Fruit fly (Drosophila melanogaster) whole organism, embryonic: ENCODE results near the gene CG17625.

Experiments used
- Asciz ChIP-seq: fragments of 200-800 bp; sonication (Bioruptor generic); optimal IDR thresholded peaks from 2 replicates; lab custom pipeline; 2017; ENCODE audit warnings: missing biosample characterization, mild to moderate bottlenecking, missing genetic modification characterization, missing genetic modification reagents
- Atf3 ChIP-seq: fragments of 200-800 bp; sonication (Bioruptor generic); optimal IDR thresholded peaks from 3 replicates; lab custom pipeline; 2016; ENCODE audit warnings: missing biosample characterization, missing genetic modification characterization
- B-H1 ChIP-seq: fragments of 200-800 bp; sonication (Bioruptor generic); IDR thresholded peaks from 3 replicates; pipeline ENCODE4 v1.3.6; 2022; ENCODE audit warnings: missing biosample characterization, missing genetic modification characterization
- BEAF-32 ChIP-seq: fragments of 200-800 bp; sonication (Bioruptor generic); optimal IDR thresholded peaks from 3 replicates; lab custom pipeline; 2017; ENCODE audit warnings: missing biosample characterization, missing genetic modification characterization, mild to moderate bottlenecking, moderate library complexity, missing genetic modification reagents
- CG11398 ChIP-seq: fragments of 200-800 bp; sonication (Bioruptor generic); optimal IDR thresholded peaks from 2 replicates; lab custom pipeline; 2016; ENCODE audit warnings: missing biosample characterization, missing genetic modification characterization
- CG12104 ChIP-seq: fragments of 200-800 bp; sonication (Bioruptor generic); optimal IDR thresholded peaks from 3 replicates; lab custom pipeline; 2016; ENCODE audit warnings: missing biosample characterization, missing genetic modification characterization
- CG12219 ChIP-seq: fragments of 200-800 bp; sonication (Bioruptor generic); optimal IDR thresholded peaks from 3 replicates; lab custom pipeline; 2018; ENCODE audit warnings: missing biosample characterization, mild to moderate bottlenecking, missing genetic modification characterization
- CG12659 ChIP-seq: fragments of 200-800 bp; sonication (Bioruptor generic); optimal IDR thresholded peaks from 3 replicates; lab custom pipeline; 2017; ENCODE audit warnings: mild to moderate bottlenecking, missing biosample characterization, missing genetic modification reagents, missing genetic modification characterization
- CG13123 ChIP-seq: fragments of 200-800 bp; sonication (Bioruptor generic); optimal IDR thresholded peaks from 2 replicates; lab custom pipeline; 2016; ENCODE audit warnings: missing biosample characterization, missing genetic modification characterization
- CG13624 ChIP-seq: fragments of 200-800 bp; sonication (Bioruptor generic); optimal IDR thresholded peaks from 2 replicates; lab custom pipeline; 2016; ENCODE audit warnings: missing biosample characterization, missing genetic modification characterization
- CG13775 ChIP-seq: fragments of 200-800 bp; sonication (Bioruptor generic); optimal IDR thresholded peaks from 3 replicates; lab custom pipeline; 2017; ENCODE audit warnings: missing biosample characterization, mild to moderate bottlenecking, missing genetic modification characterization
- CG14860 ChIP-seq: fragments of 200-800 bp; sonication (Bioruptor generic); IDR thresholded peaks from 3 replicates; pipeline ENCODE4 v1.3.6; 2022; ENCODE audit warnings: missing biosample characterization, missing genetic modification characterization; ENCODE audit not compliant: partially characterized antibody
- CG1647 ChIP-seq: fragments of 200-800 bp; sonication (Bioruptor generic); optimal IDR thresholded peaks from 3 replicates; lab custom pipeline; 2016; ENCODE audit warnings: missing biosample characterization, missing genetic modification characterization
- CG16813 ChIP-seq: fragments of 200-800 bp; sonication (Bioruptor generic); IDR thresholded peaks from 3 replicates; pipeline ENCODE4 v1.3.6; 2022; ENCODE audit warnings: missing biosample characterization, missing genetic modification characterization; ENCODE audit not compliant: partially characterized antibody
- CG17186 ChIP-seq: fragments of 200-800 bp; sonication (Bioruptor generic); optimal IDR thresholded peaks from 3 replicates; lab custom pipeline; 2017; ENCODE audit warnings: missing biosample characterization, missing genetic modification reagents, missing genetic modification characterization
- CG17361 ChIP-seq: fragments of 200-800 bp; sonication (Bioruptor generic); IDR thresholded peaks from 3 replicates; pipeline ENCODE4 v1.3.6; 2022; ENCODE audit warnings: missing biosample characterization, missing genetic modification characterization
- CG3065 ChIP-seq: fragments of 200-800 bp; sonication (Bioruptor generic); optimal IDR thresholded peaks from 2 replicates; lab custom pipeline; 2016; ENCODE audit warnings: missing biosample characterization, missing genetic modification characterization
- CG3995 ChIP-seq: fragments of 200-800 bp; sonication (Bioruptor generic); optimal IDR thresholded peaks from 3 replicates; lab custom pipeline; 2016; ENCODE audit warnings: missing biosample characterization, missing genetic modification characterization
- CG6254 ChIP-seq: fragments of 200-800 bp; sonication (Bioruptor generic); optimal IDR thresholded peaks from 3 replicates; lab custom pipeline; 2017; ENCODE audit warnings: mild to moderate bottlenecking, missing biosample characterization, missing genetic modification reagents, missing genetic modification characterization
- CG8290 ChIP-seq, 3 experiments: fragments of 200-800 bp; sonication (Bioruptor generic); optimal IDR thresholded peaks; 2 replicates each; lab custom pipeline; 2016 to 2019; ENCODE audit warnings: missing biosample characterization in 3 of 3, missing genetic modification characterization in 3 of 3, mild to moderate bottlenecking in 2 of 3, moderate library complexity in 1 of 3
- CG8388 ChIP-seq: fragments of 200-800 bp; sonication (Bioruptor generic); optimal IDR thresholded peaks from 2 replicates; lab custom pipeline; 2019; ENCODE audit warnings: missing biosample characterization, mild to moderate bottlenecking, missing genetic modification characterization, moderate library complexity
- Elba2 ChIP-seq: fragments of 200-800 bp; sonication (Bioruptor generic); optimal IDR thresholded peaks from 3 replicates; lab custom pipeline; 2016; ENCODE audit warnings: missing biosample characterization, missing genetic modification characterization
- HLHmδ ChIP-seq: fragments of 200-800 bp; sonication (Bioruptor generic); optimal IDR thresholded peaks from 2 replicates; lab custom pipeline; 2018; ENCODE audit warnings: missing biosample characterization, mild to moderate bottlenecking, missing genetic modification characterization, moderate library complexity
- Hey ChIP-seq: fragments of 200-800 bp; sonication (Bioruptor generic); optimal IDR thresholded peaks from 3 replicates; lab custom pipeline; 2018; ENCODE audit warnings: missing biosample characterization, mild to moderate bottlenecking, missing genetic modification characterization
- Mrtf ChIP-seq: fragments of 200-800 bp; sonication (Bioruptor generic); IDR thresholded peaks from 3 replicates; pipeline ENCODE4 v1.3.6; 2022; ENCODE audit warnings: missing biosample characterization, missing genetic modification characterization
- NfI ChIP-seq: fragments of 200-800 bp; sonication (Bioruptor generic); optimal IDR thresholded peaks from 3 replicates; lab custom pipeline; 2018; ENCODE audit warnings: missing biosample characterization, mild to moderate bottlenecking, missing genetic modification characterization, moderate library complexity
- Sry-β ChIP-seq: fragments of 200-800 bp; sonication (Bioruptor generic); optimal IDR thresholded peaks from 2 replicates; lab custom pipeline; 2018; ENCODE audit warnings: missing biosample characterization, mild to moderate bottlenecking, missing genetic modification characterization, moderate library complexity
- bbx ChIP-seq: fragments of 200-800 bp; sonication (Bioruptor generic); IDR thresholded peaks from 2 replicates; pipeline ENCODE4 v1.3.6; 2022; ENCODE audit warnings: missing biosample characterization, missing genetic modification characterization; ENCODE audit not compliant: partially characterized antibody
- bcd ChIP-seq: fragments of 200-800 bp; sonication (Bioruptor generic); optimal IDR thresholded peaks from 2 replicates; lab custom pipeline; 2017; ENCODE audit warnings: missing biosample characterization, mild to moderate bottlenecking, missing genetic modification characterization
- bowl ChIP-seq: fragments of 200-800 bp; sonication (Bioruptor generic); IDR thresholded peaks from 2 replicates; pipeline ENCODE4 v1.3.6; 2022; ENCODE audit warnings: missing biosample characterization, missing genetic modification characterization
- chif ChIP-seq, 2 experiments: fragments of 200-800 bp; sonication (Bioruptor generic); optimal IDR thresholded peaks; 3 replicates each; lab custom pipeline; 2016; ENCODE audit warnings: missing biosample characterization in 2 of 2, missing genetic modification characterization in 2 of 2
- dan ChIP-seq: fragments of 200-800 bp; sonication (Bioruptor generic); IDR thresholded peaks from 2 replicates; pipeline ENCODE4 v1.3.6; 2022; ENCODE audit warnings: missing biosample characterization, missing genetic modification characterization
- dysf ChIP-seq: fragments of 200-800 bp; sonication (Bioruptor generic); IDR thresholded peaks from 3 replicates; pipeline ENCODE4 v1.3.6; 2022; ENCODE audit warnings: missing biosample characterization, missing genetic modification characterization
- fu2 ChIP-seq: fragments of 200-800 bp; sonication (Bioruptor generic); optimal IDR thresholded peaks from 2 replicates; lab custom pipeline; 2016; ENCODE audit warnings: missing biosample characterization, missing genetic modification characterization
- gcm ChIP-seq: fragments of 200-800 bp; sonication (Bioruptor generic); optimal IDR thresholded peaks from 2 replicates; lab custom pipeline; 2019; ENCODE audit warnings: missing biosample characterization, mild to moderate bottlenecking, missing genetic modification characterization, moderate library complexity
- gro ChIP-seq: fragments of 200-800 bp; sonication (Bioruptor generic); optimal IDR thresholded peaks from 2 replicates; lab custom pipeline; 2016; ENCODE audit warnings: missing biosample characterization, missing genetic modification characterization
- insv ChIP-seq, 2 experiments: fragments of 200-800 bp; sonication (Bioruptor generic); optimal IDR thresholded peaks; 3 replicates each; lab custom pipeline; 2016 to 2018; ENCODE audit warnings: missing biosample characterization in 2 of 2, missing genetic modification characterization in 2 of 2
- jigr1 ChIP-seq: fragments of 200-800 bp; sonication (Bioruptor generic); IDR thresholded peaks from 3 replicates; pipeline ENCODE4 v1.3.6; 2022; ENCODE audit warnings: missing biosample characterization, missing genetic modification characterization
- pfk ChIP-seq: fragments of 200-800 bp; sonication (Bioruptor generic); optimal IDR thresholded peaks from 2 replicates; lab custom pipeline; 2018; ENCODE audit warnings: missing biosample characterization, mild to moderate bottlenecking, missing genetic modification characterization, moderate library complexity
- pho ChIP-seq: fragments of 200-800 bp; sonication (Bioruptor generic); optimal IDR thresholded peaks from 2 replicates; lab custom pipeline; 2016; ENCODE audit warnings: missing biosample characterization, missing genetic modification characterization
- phol ChIP-seq: fragments of 200-800 bp; sonication (Bioruptor generic); optimal IDR thresholded peaks from 3 replicates; lab custom pipeline; 2018; ENCODE audit warnings: missing biosample characterization, mild to moderate bottlenecking, missing genetic modification characterization, moderate library complexity
- salm ChIP-seq: fragments of 200-800 bp; sonication (Bioruptor generic); optimal IDR thresholded peaks from 2 replicates; lab custom pipeline; 2018; ENCODE audit warnings: missing biosample characterization, mild to moderate bottlenecking, missing genetic modification characterization
- sens-2 ChIP-seq: fragments of 200-800 bp; sonication (Bioruptor generic); IDR thresholded peaks from 2 replicates; pipeline ENCODE4 v1.3.6; 2022; ENCODE audit warnings: missing biosample characterization, missing genetic modification characterization
- sima ChIP-seq: fragments of 200-800 bp; sonication (Bioruptor generic); optimal IDR thresholded peaks from 2 replicates; lab custom pipeline; 2016; ENCODE audit warnings: missing biosample characterization, missing genetic modification characterization
- stc ChIP-seq: fragments of 200-800 bp; sonication (Bioruptor generic); IDR thresholded peaks from 2 replicates; pipeline ENCODE4 v1.3.6; 2022; ENCODE audit warnings: missing biosample characterization, missing genetic modification characterization
- tgo ChIP-seq: fragments of 200-800 bp; sonication (Bioruptor generic); IDR thresholded peaks from 3 replicates; pipeline ENCODE4 v1.3.6; 2022; ENCODE audit warnings: missing biosample characterization, missing genetic modification characterization
- usp ChIP-seq: fragments of >200 bp; optimal IDR thresholded peaks from 2 replicates; lab custom pipeline; 2017; ENCODE audit warnings: missing biosample characterization, missing genetic modification characterization
- vvl ChIP-seq: fragments of 200-800 bp; sonication (Bioruptor generic); IDR thresholded peaks from 2 replicates; pipeline ENCODE4 v1.3.6; 2022; ENCODE audit warnings: missing biosample characterization, missing genetic modification characterization

The CG17625 gene

DNA sequence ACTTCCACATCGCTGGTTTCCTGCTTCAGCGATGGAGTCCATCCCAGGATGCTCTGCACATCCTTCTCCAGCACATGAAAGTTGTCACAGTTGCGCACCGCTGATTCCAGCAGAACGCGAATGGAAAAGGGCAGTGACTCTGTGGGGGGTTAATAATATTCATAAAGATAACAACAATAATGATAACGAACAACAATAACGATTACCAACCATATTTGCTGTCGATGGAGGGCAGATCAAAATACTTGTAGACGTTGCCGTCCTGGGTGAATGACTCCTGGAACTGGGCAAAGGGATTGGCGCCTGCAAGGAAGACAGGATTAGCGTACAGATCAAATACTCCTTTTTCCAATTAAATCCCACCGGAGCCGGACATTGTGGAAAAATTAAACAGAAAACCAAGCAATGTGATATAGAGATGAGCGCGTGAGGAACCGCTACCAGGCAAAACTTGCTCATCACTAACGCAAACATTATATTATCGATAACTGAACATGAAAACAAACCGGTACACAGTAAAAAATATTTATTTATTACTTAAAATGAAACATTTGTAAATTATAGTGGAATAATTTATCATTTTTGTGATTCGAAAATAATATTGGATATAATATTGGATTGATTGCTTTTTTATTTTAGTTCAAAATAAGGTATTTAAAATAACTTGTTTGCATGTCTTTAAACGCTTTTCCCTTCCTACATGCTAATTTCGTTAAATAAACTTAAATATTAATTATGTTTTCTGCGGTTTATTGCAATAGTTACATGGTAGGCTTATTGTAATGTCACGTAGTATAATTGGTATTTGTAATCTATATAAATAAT, 37.7 kb downstream of the CG17625 start, which contains the start of gene Irp-1A (continued):
- TF ChIP-seq gro (GFP tag; lab: Kevin White, UChicago) (peak; percentile 58), jigr1 (GFP tag; lab: Robert Waterston, UW) (no peak), phol (tag; lab: Kevin White, UChicago) (peak; percentile 81), CG8388 (GFP tag; lab: Kevin White, UChicago) (peak; percentile 76), bbx (GFP tag; lab: Robert Waterston, UW) (peak; percentile 82), BEAF-32 (GFP tag; lab: Kevin White, UChicago) (peak; percentile 83), NfI (GFP tag; lab: Kevin White, UChicago) (peak; percentile 62), pfk (no peak), bcd (peak; percentile 55), Asciz (GFP tag; lab: Kevin White, UChicago) (no peak), Sry-β (GFP tag; lab: Kevin White, UChicago) (peak; percentile 56), CG6254 (no peak), CG11398 (no peak), Mrtf (GFP tag; lab: Robert Waterston, UW) (peak; percentile 35; the same call in 1 of the 3 replicates), stc (peak; percentile 78), CG12104 (GFP tag; lab: Kevin White, UChicago) (peak; percentile 40), salm (tag; lab: Kevin White, UChicago) (peak; percentile 62), B-H1 (GFP tag; lab: Robert Waterston, UW) (peak; percentile 43; the same call in 1 of the 3 replicates), insv (GFP tag; optimal IDR thresholded peaks at IDR 0.05; lab: Kevin White, UChicago) (peak in 1 of 2 experiments; percentile 6), dan (no peak), vvl (peak; percentile 90), CG13123 (peak; percentile 41), dysf (GFP tag; lab: Robert Waterston, UW) (peak; percentile 72; the same call in 2 of the 3 replicates), CG12219 (peak; percentile 45), Atf3 (GFP tag; lab: Kevin White, UChicago) (no peak), CG8290 (GFP tag; optimal IDR thresholded peaks at IDR 0.05; lab: Kevin White, UChicago) (peak; percentile 61), CG8290 (tag; optimal IDR thresholded peaks at IDR 0.05; lab: Kevin White, UChicago) (peak in 1 of 2 experiments; percentile 83), CG3065 (GFP tag; lab: Kevin White, UChicago) (peak; percentile 65), CG17186 (no peak), gcm (GFP tag; lab: Kevin White, UChicago) (peak; percentile 84), CG13775 (GFP tag; lab: Kevin White, UChicago) (peak; percentile 69), CG3995 (GFP tag; lab: Kevin White, UChicago) (peak; percentile 61), CG14860 (peak; percentile 56; the same call in 2 of the 3 replicates), Elba2 (GFP tag; lab: Kevin White, UChicago) (no peak), fu2 (GFP tag; lab: Kevin White, UChicago) (no peak), sima (no peak), chif (GFP tag; optimal IDR thresholded peaks at IDR 0.05; lab: Kevin White, UChicago) (no peak), pho (peak; percentile 52), tgo (GFP tag; lab: Robert Waterston, UW) (peak; percentile 78), CG16813 (GFP tag; lab: Robert Waterston, UW) (peak; percentile 81), CG12659 (GFP tag; lab: Kevin White, UChicago) (peak; percentile 88), CG17361 (GFP tag; lab: Robert Waterston, UW) (peak; percentile 87), Hey (tag; lab: Kevin White, UChicago) (no peak), sens-2 (GFP tag; lab: Robert Waterston, UW) (no peak), usp (no peak), CG1647 (GFP tag; lab: Kevin White, UChicago) (peak; percentile 10), CG13624 (GFP tag; lab: Kevin White, UChicago) (peak; percentile 47), HLHmδ (GFP tag; lab: Kevin White, UChicago) (no peak), bowl (0 out of 2 replicates have a peak, but pooled peaks have one; percentile 23)
